Fruit fly (Drosophila melanogaster): ENCODE measurements around the gene Pcp.

Pcp gene

DNA sequence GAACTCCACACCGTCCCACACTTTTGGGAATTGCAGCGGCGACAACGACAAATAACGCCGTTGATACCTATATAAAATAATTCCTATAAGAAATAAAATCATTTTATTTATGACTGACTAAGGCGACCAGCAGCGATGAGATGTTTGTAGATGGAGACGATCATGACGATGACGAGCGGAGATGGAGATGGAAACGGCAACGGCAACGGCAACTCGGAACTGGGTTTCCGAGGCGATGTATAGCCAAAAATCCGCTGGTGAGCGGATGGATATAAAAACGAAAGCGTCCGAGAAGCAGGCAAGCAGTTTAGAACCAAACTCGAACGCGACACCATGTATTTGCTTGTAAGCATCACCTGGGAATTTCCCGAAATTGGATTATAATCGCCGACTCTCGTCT, at the start of gene Pcp:
TSS of gene Pcp (plus strand) at position 301 of the 400 bp plus-strand sequence.
- TF ChIP-seq Sox15 (GFP tag; optimal IDR thresholded peaks at IDR 0.05), result no peak
- no peak for TF ChIP-seq CG10669 (GFP tag; optimal IDR thresholded peaks at IDR 0.05)
- TF ChIP-seq Sox102F (GFP tag; optimal IDR thresholded peaks at IDR 0.05), result no peak
- no peak for TF ChIP-seq CG6854 (GFP tag; optimal IDR thresholded peaks at IDR 0.05)
- no peak for TF ChIP-seq net (GFP tag; optimal IDR thresholded peaks at IDR 0.05)
- TF ChIP-seq CG11902 (GFP tag; optimal IDR thresholded peaks at IDR 0.05), result no peak
- no peak for TF ChIP-seq Hr38 (GFP tag; optimal IDR thresholded peaks at IDR 0.05)
- no peak for TF ChIP-seq Lpt (GFP tag; optimal IDR thresholded peaks at IDR 0.05)
- TF ChIP-seq cyc (GFP tag; optimal IDR thresholded peaks at IDR 0.05), result no peak
- TF ChIP-seq CG3919 (GFP tag; optimal IDR thresholded peaks at IDR 0.05), result no peak
- no peak for TF ChIP-seq fd85E (GFP tag; optimal IDR thresholded peaks at IDR 0.05)
- no peak for TF ChIP-seq CG4318 (GFP tag; optimal IDR thresholded peaks at IDR 0.05)
- no peak for TF ChIP-seq Gug (GFP tag; IDR thresholded peaks at IDR 0.05)
- TF ChIP-seq CG7368 (GFP tag; optimal IDR thresholded peaks at IDR 0.05), result no peak
- TF ChIP-seq dsx (GFP tag; optimal IDR thresholded peaks at IDR 0.05; ENCODE audit: poor library complexity, severe bottlenecking), result no peak

DNA sequence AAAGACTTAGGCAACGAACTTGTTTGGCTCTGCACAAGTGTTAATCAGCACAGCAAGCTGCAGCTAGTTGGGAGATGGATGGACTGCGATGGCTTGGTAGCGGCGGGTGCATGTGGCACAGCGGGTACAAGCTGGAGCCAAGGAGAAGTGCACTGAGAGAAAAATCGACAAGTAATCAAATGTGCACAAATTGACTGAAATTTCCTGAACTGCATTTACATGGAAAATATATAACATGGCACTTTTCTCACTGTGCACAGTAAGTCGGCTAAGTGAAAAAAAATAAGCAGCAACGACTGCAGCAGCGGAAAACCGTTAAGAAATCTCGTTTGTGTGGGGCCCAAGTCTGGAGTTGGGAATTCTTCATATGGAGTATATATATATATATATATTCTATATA, 30.4 kb upstream of the Pcp start:
- TF ChIP-seq CG7368 (GFP tag; optimal IDR thresholded peaks at IDR 0.05) (peak; percentile 50), Sox102F (GFP tag; optimal IDR thresholded peaks at IDR 0.05) (no peak), svp (GFP tag) (peak; percentile 55), acj6 (GFP tag; optimal IDR thresholded peaks at IDR 0.05) (peak; percentile 62), CG6808 (GFP tag; optimal IDR thresholded peaks at IDR 0.05) (peak; percentile 65), CG10669 (GFP tag; optimal IDR thresholded peaks at IDR 0.05) (peak; percentile 64), CG8319 (GFP tag; optimal IDR thresholded peaks at IDR 0.05) (peak; percentile 33), CG8119 (GFP tag; IDR thresholded peaks at IDR 0.05) (peak; percentile 75), CG6792 (GFP tag; optimal IDR thresholded peaks at IDR 0.05) (peak; percentile 66), CG16779 (tag; optimal IDR thresholded peaks at IDR 0.05) (peak; percentile 44), Lpt (GFP tag; optimal IDR thresholded peaks at IDR 0.05) (peak; percentile 63), CG15336 (GFP tag; IDR thresholded peaks at IDR 0.05) (peak; percentile 78), Ets96B (tag; optimal IDR thresholded peaks at IDR 0.05) (peak; percentile 76), lz (GFP tag; optimal IDR thresholded peaks at IDR 0.05) (no peak), Smox (GFP tag; optimal IDR thresholded peaks at IDR 0.05) (peak; percentile 12), Ets21C (GFP tag; optimal IDR thresholded peaks at IDR 0.05) (no peak), Hr38 (GFP tag; optimal IDR thresholded peaks at IDR 0.05) (no peak), net (GFP tag; optimal IDR thresholded peaks at IDR 0.05) (peak; percentile 77), topi (GFP tag; optimal IDR thresholded peaks at IDR 0.05) (peak; percentile 54), vri (GFP tag; optimal IDR thresholded peaks at IDR 0.05) (no peak), CG4318 (GFP tag; optimal IDR thresholded peaks at IDR 0.05) (peak; percentile 44), CG32006 (GFP tag; optimal IDR thresholded peaks at IDR 0.05) (peak; percentile 76), dsx (GFP tag; optimal IDR thresholded peaks at IDR 0.05; ENCODE audit: poor library complexity, severe bottlenecking) (peak; percentile 64), Gug (GFP tag; IDR thresholded peaks at IDR 0.05) (peak; percentile 63), cyc (GFP tag; optimal IDR thresholded peaks at IDR 0.05) (peak; percentile 27), CG3919 (GFP tag; optimal IDR thresholded peaks at IDR 0.05) (peak; percentile 79), fd59A (GFP tag; optimal IDR thresholded peaks at IDR 0.05) (peak; percentile 54), Sox14 (GFP tag; optimal IDR thresholded peaks at IDR 0.05) (peak; percentile 67), fd85E (GFP tag; optimal IDR thresholded peaks at IDR 0.05) (no peak), CG6854 (GFP tag; optimal IDR thresholded peaks at IDR 0.05) (no peak), CG6276 (GFP tag; optimal IDR thresholded peaks at IDR 0.05) (peak; percentile 67), CG34406 (GFP tag; optimal IDR thresholded peaks at IDR 0.05) (peak; percentile 36), eg (GFP tag; IDR thresholded peaks at IDR 0.05) (peak; percentile 83), Eip93F (GFP tag; optimal IDR thresholded peaks at IDR 0.05) (no peak), CG11294 (GFP tag; IDR thresholded peaks at IDR 0.05) (peak; percentile 37; the same call in 1 of the 2 replicates), Hr4 (GFP tag; optimal IDR thresholded peaks at IDR 0.05) (peak; percentile 76), fkh (GFP tag; optimal IDR thresholded peaks at IDR 0.05) (no peak), CG6163 (GFP tag; IDR thresholded peaks at IDR 0.05) (peak; percentile 88), CG31627 (GFP tag; optimal IDR thresholded peaks at IDR 0.05) (peak; percentile 11), Met (GFP tag; optimal IDR thresholded peaks at IDR 0.05) (no peak), esn (GFP tag; optimal IDR thresholded peaks at IDR 0.05) (no peak), ss (GFP tag; optimal IDR thresholded peaks at IDR 0.05) (peak; percentile 61 to 75), Sox15 (GFP tag; optimal IDR thresholded peaks at IDR 0.05) (peak; percentile 20), Hr39 (GFP tag; optimal IDR thresholded peaks at IDR 0.05) (peak; percentile 20), CG11762 (GFP tag; optimal IDR thresholded peaks at IDR 0.05; ENCODE audit: insufficient read depth) (peak; percentile 46), CG11902 (GFP tag; optimal IDR thresholded peaks at IDR 0.05) (peak; percentile 48), achi (GFP tag; optimal IDR thresholded peaks at IDR 0.05) (peak; percentile 59)
